Worm (Caenorhabditis elegans) whole organism, late embryonic: ENCODE measurements around the gene flp-4.
"Not testable (repeated sequence)": the region's sequence is repeated elsewhere in the genome, so short reads cannot be mapped to it uniquely, and the experiment has no call there.

Experiments
- C08G9.2 ChIP-seq: sonication (generic microtip); optimal IDR thresholded peaks from 2 replicates; lab custom pipeline; 2016; ENCODE audit warnings: mild to moderate bottlenecking, missing genetic modification characterization, moderate library complexity, missing compliant biosample characterization
- F13H6.1 ChIP-seq: sonication (generic microtip); optimal IDR thresholded peaks from 2 replicates; lab custom pipeline; 2016; ENCODE audit warnings: missing genetic modification characterization, missing compliant biosample characterization
- ahr-1 ChIP-seq: sonication (generic microtip); optimal IDR thresholded peaks from 2 replicates; lab custom pipeline; 2016; ENCODE audit warnings: missing genetic modification characterization, missing compliant biosample characterization
- ceh-14 ChIP-seq: sonication (generic microtip); optimal IDR thresholded peaks from 2 replicates; lab custom pipeline; 2016; ENCODE audit warnings: missing genotype, missing genetic modification characterization, missing compliant biosample characterization
- ceh-18 ChIP-seq: sonication (generic microtip); optimal IDR thresholded peaks from 2 replicates; lab custom pipeline; 2016; ENCODE audit warnings: missing genetic modification characterization, missing compliant biosample characterization
- ceh-19 ChIP-seq: fragments of 200-800 bp; sonication (Bioruptor generic); optimal IDR thresholded peaks from 2 replicates; lab custom pipeline; 2018; ENCODE audit warnings: mild to moderate bottlenecking, missing genetic modification characterization, missing compliant biosample characterization
- ceh-2 ChIP-seq: sonication (generic microtip); optimal IDR thresholded peaks from 2 replicates; lab custom pipeline; 2016; ENCODE audit warnings: missing genotype, missing genetic modification characterization, missing compliant biosample characterization
- ceh-31 ChIP-seq: sonication (generic microtip); optimal IDR thresholded peaks from 2 replicates; lab custom pipeline; 2016; ENCODE audit warnings: missing genetic modification characterization, missing compliant biosample characterization
- ceh-34 ChIP-seq: sonication (generic microtip); optimal IDR thresholded peaks from 2 replicates; lab custom pipeline; 2016; ENCODE audit warnings: mild to moderate bottlenecking, missing genetic modification characterization, missing compliant biosample characterization
- ceh-45 ChIP-seq: fragments of 200-800 bp; sonication (Bioruptor generic); IDR thresholded peaks from 2 replicates; pipeline ENCODE4 v1.3.6; 2022; ENCODE audit warnings: missing genetic modification reagents, missing genetic modification characterization, missing compliant biosample characterization
- dve-1 ChIP-seq: sonication (generic microtip); optimal IDR thresholded peaks from 2 replicates; lab custom pipeline; 2017; ENCODE audit warnings: antibody characterized with exemption, mild to moderate bottlenecking, missing genetic modification characterization, missing compliant biosample characterization
- elt-2 ChIP-seq: sonication (generic microtip); optimal IDR thresholded peaks from 2 replicates; lab custom pipeline; 2016; ENCODE audit warnings: missing genetic modification reagents, missing genetic modification characterization, missing compliant biosample characterization
- ets-4 ChIP-seq: sonication (generic microtip); optimal IDR thresholded peaks from 2 replicates; lab custom pipeline; 2016; ENCODE audit warnings: missing genetic modification characterization, missing compliant biosample characterization
- fax-1 ChIP-seq: sonication (generic microtip); optimal IDR thresholded peaks from 2 replicates; lab custom pipeline; 2016; ENCODE audit warnings: missing genotype, missing genetic modification characterization, missing compliant biosample characterization
- hlh-30 ChIP-seq: sonication (generic microtip); optimal IDR thresholded peaks from 2 replicates; lab custom pipeline; 2017; ENCODE audit warnings: antibody characterized with exemption, missing genetic modification characterization, missing compliant biosample characterization; ENCODE audit not compliant: insufficient read depth
- lim-6 ChIP-seq: sonication (generic microtip); optimal IDR thresholded peaks from 2 replicates; lab custom pipeline; 2016; ENCODE audit warnings: missing genetic modification characterization, missing compliant biosample characterization
- nfya-1 ChIP-seq: sonication (generic microtip); optimal IDR thresholded peaks from 2 replicates; lab custom pipeline; 2017; ENCODE audit warnings: missing genetic modification characterization, mild to moderate bottlenecking, missing compliant biosample characterization, antibody characterized with exemption, moderate library complexity
- nhr-11 ChIP-seq: fragments of 150-350 bp; optimal IDR thresholded peaks from 2 replicates; lab custom pipeline; 2014; ENCODE audit warnings: missing biosample characterization, missing genetic modification characterization
- odd-2 ChIP-seq: sonication (generic microtip); optimal IDR thresholded peaks from 2 replicates; lab custom pipeline; 2017; ENCODE audit warnings: antibody characterized with exemption, mild to moderate bottlenecking, missing genetic modification characterization, missing compliant biosample characterization
- pat-9 ChIP-seq: fragments of 200-800 bp; sonication (Bioruptor generic); optimal IDR thresholded peaks from 2 replicates; lab custom pipeline; 2018; ENCODE audit warnings: mild to moderate bottlenecking, missing genetic modification characterization, moderate library complexity, missing compliant biosample characterization
- pqm-1 ChIP-seq: sonication (generic microtip); optimal IDR thresholded peaks from 2 replicates; lab custom pipeline; 2016; ENCODE audit warnings: missing genetic modification characterization, missing compliant biosample characterization
- ref-2 ChIP-seq: sonication (generic microtip); optimal IDR thresholded peaks from 2 replicates; lab custom pipeline; 2016; ENCODE audit warnings: missing genetic modification characterization, missing compliant biosample characterization
- rnt-1 ChIP-seq: sonication (generic microtip); optimal IDR thresholded peaks from 2 replicates; lab custom pipeline; 2016; ENCODE audit warnings: missing genetic modification characterization, missing compliant biosample characterization
- sdc-2 ChIP-seq: sonication (generic microtip); optimal IDR thresholded peaks from 2 replicates; lab custom pipeline; 2016; ENCODE audit warnings: missing genotype, missing genetic modification characterization, missing compliant biosample characterization
- sox-2 ChIP-seq: fragments of 200-800 bp; sonication (Bioruptor generic); IDR thresholded peaks from 2 replicates; pipeline ENCODE4 v1.3.6; 2022; ENCODE audit warnings: missing genetic modification reagents, missing genetic modification characterization, missing compliant biosample characterization
- syd-9 ChIP-seq: sonication (generic microtip); optimal IDR thresholded peaks from 2 replicates; lab custom pipeline; 2016; ENCODE audit warnings: mild to moderate bottlenecking, missing genetic modification characterization, moderate library complexity, missing compliant biosample characterization
- tbx-2 ChIP-seq: sonication (generic microtip); optimal IDR thresholded peaks from 2 replicates; lab custom pipeline; 2016; ENCODE audit warnings: missing genetic modification characterization, missing compliant biosample characterization
- tbx-7 ChIP-seq: sonication (generic microtip); optimal IDR thresholded peaks from 2 replicates; lab custom pipeline; 2016; ENCODE audit warnings: missing genotype, missing genetic modification characterization, missing compliant biosample characterization
- ttx-3 ChIP-seq: sonication (generic microtip); optimal IDR thresholded peaks from 2 replicates; lab custom pipeline; 2016; ENCODE audit warnings: missing genetic modification reagents, missing genetic modification characterization, missing compliant biosample characterization
- unc-3 ChIP-seq, 2 experiments: fragments of 200-800 bp in 1 of 2; sonication (Bioruptor generic) in 1 of 2; sonication (generic microtip) in 1 of 2; conservative IDR thresholded peaks in 1 of 2; optimal IDR thresholded peaks in 1 of 2; 2 replicates each; pipeline versions ENCODE4 v1.3.6 to Lab custom; 2016 to 2022; ENCODE audit warnings: missing compliant biosample characterization in 2 of 2, missing genetic modification characterization in 2 of 2, missing genetic modification reagents in 1 of 2
- unc-42 ChIP-seq: sonication (generic microtip); optimal IDR thresholded peaks from 2 replicates; lab custom pipeline; 2016; ENCODE audit warnings: missing genotype, missing genetic modification characterization, missing compliant biosample characterization
- unc-86 ChIP-seq: sonication (generic microtip); optimal IDR thresholded peaks from 2 replicates; lab custom pipeline; 2016; ENCODE audit warnings: missing genetic modification characterization, missing compliant biosample characterization
- zip-5 ChIP-seq: sonication (generic microtip); optimal IDR thresholded peaks from 2 replicates; lab custom pipeline; 2016; ENCODE audit warnings: missing genetic modification characterization, missing compliant biosample characterization

The flp-4 gene

ce11 chrII:10029044-10029443, 19.6 kb upstream of the flp-4 start:
- TF ChIP-seq F13H6.1 (tag; lab: Kevin White, UChicago) (no peak), nhr-11 (tag; lab: Kevin White, UChicago) (no peak)

ce11 chrII:10029890-10030289, 18.8 kb upstream of the flp-4 start, which contains the start of gene ttc-36:
ttc-36 (plus strand) TSS chrII:10030190.
- TF ChIP-seq odd-2 (tag; lab: Kevin White, UChicago) (no peak), sdc-2 (tag; lab: Kevin White, UChicago) (no peak), ceh-19 (GFP tag; lab: Kevin White, UChicago) (no peak)

ce11 chrII:10033163-10033871, 15.4 kb upstream of the flp-4 start, which contains the start of gene mtcu-2:
mtcu-2 (minus strand) TSS chrII:10033213.
- TF ChIP-seq ceh-31 (tag; lab: Kevin White, UChicago), result peak; percentile 85
- TF ChIP-seq pqm-1 (tag; lab: Kevin White, UChicago), result peak; percentile 5
- peak; percentile 45 for TF ChIP-seq ceh-18 (tag; lab: Kevin White, UChicago)
- peak; percentile 66 for TF ChIP-seq C08G9.2 (tag; lab: Kevin White, UChicago)
- TF ChIP-seq ceh-14, result peak; percentile 60
- TF ChIP-seq unc-86, result peak; percentile 2
- peak; percentile 23 for TF ChIP-seq fax-1 (tag; lab: Kevin White, UChicago)
- peak; percentile 47 for TF ChIP-seq ref-2 (tag; lab: Kevin White, UChicago)
- peak; percentile 10 for TF ChIP-seq hlh-30 (tag; lab: Kevin White, UChicago)
- TF ChIP-seq rnt-1 (tag; lab: Kevin White, UChicago), result peak; percentile 56
- TF ChIP-seq tbx-2, result peak; percentile 75
- TF ChIP-seq sox-2, result peak; percentile 73
- TF ChIP-seq ahr-1 (tag; lab: Kevin White, UChicago), result peak; percentile 19
- peak; percentile 33 for TF ChIP-seq dve-1 (tag; lab: Kevin White, UChicago)
- TF ChIP-seq lim-6 (tag; lab: Kevin White, UChicago), result peak; percentile 49
- peak; percentile 54 for TF ChIP-seq ceh-34 (tag; lab: Kevin White, UChicago)
- TF ChIP-seq unc-3 (GFP tag; conservative IDR thresholded peaks at IDR 0.05; lab: Robert Waterston, UW), result peak; percentile 83
- not testable (repeated sequence) for TF ChIP-seq unc-3 (tag; optimal IDR thresholded peaks at IDR 0.05; lab: Kevin White, UChicago)
- peak; percentile 36 for TF ChIP-seq elt-2 (tag; lab: Kevin White, UChicago)
- TF ChIP-seq F13H6.1 (tag; lab: Kevin White, UChicago), result peak; percentile 32
- TF ChIP-seq ceh-2 (tag; lab: Kevin White, UChicago), result peak; percentile 53
- peak; percentile 16 for TF ChIP-seq tbx-7
- TF ChIP-seq ceh-45 (GFP tag; lab: Robert Waterston, UW), result peak; percentile 95
- TF ChIP-seq zip-5, result peak; percentile 10
- peak; percentile 76 for TF ChIP-seq nfya-1 (tag; lab: Kevin White, UChicago)
- TF ChIP-seq ets-4 (tag; lab: Kevin White, UChicago), result peak; percentile 74
- peak; percentile 0 for TF ChIP-seq ttx-3 (tag; lab: Kevin White, UChicago)

ce11 chrII:10034769-10035168, 13.9 kb upstream of the flp-4 start:
- TF ChIP-seq ceh-45 (GFP tag; lab: Robert Waterston, UW), result peak; percentile 78; the same call in 1 of the 2 replicates
- TF ChIP-seq, all 69 proteins: peak for 1; not testable (repeated sequence) for 68

ce11 chrII:10035425-10035824, 13.2 kb upstream of the flp-4 start:
- TF ChIP-seq dve-1 (tag; lab: Kevin White, UChicago) (no peak), elt-2 (tag; lab: Kevin White, UChicago) (no peak), unc-42 (tag; lab: Kevin White, UChicago) (no peak), ets-4 (tag; lab: Kevin White, UChicago) (no peak), syd-9 (no peak), pat-9 (tag; lab: Kevin White, UChicago) (no peak), ceh-31 (tag; lab: Kevin White, UChicago) (no peak)
